Worm (Caenorhabditis elegans) whole organism, mixed stage, embryonic: ENCODE measurements around the gene R03D7.2.

Experiments
- elt-3 ChIP-seq: fragments of 150-350 bp; optimal IDR thresholded peaks from 2 replicates; lab custom pipeline; 2014; ENCODE audit warnings: missing biosample characterization, missing genetic modification characterization
- mls-2 ChIP-seq: sonication (generic microtip); optimal IDR thresholded peaks from 2 replicates; lab custom pipeline; 2016; ENCODE audit warnings: mild to moderate bottlenecking, missing genetic modification characterization, moderate library complexity, missing compliant biosample characterization
- nhr-12 ChIP-seq: fragments of 150-350 bp; optimal IDR thresholded peaks from 2 replicates; lab custom pipeline; 2014; ENCODE audit warnings: missing biosample characterization, missing genetic modification characterization
- nhr-28 ChIP-seq: fragments of 150-350 bp; optimal IDR thresholded peaks from 2 replicates; lab custom pipeline; 2014; ENCODE audit warnings: missing biosample characterization, missing genetic modification characterization
- pha-4 ChIP-seq: fragments of 150-350 bp; optimal IDR thresholded peaks from 2 replicates; lab custom pipeline; 2018; ENCODE audit warnings: missing biosample characterization, missing genetic modification reagents, missing genetic modification characterization
- tbx-8 ChIP-seq: fragments of 200-800 bp; sonication (Bioruptor generic); optimal IDR thresholded peaks from 2 replicates; lab custom pipeline; 2018; ENCODE audit warnings: mild to moderate bottlenecking, missing genetic modification characterization, moderate library complexity, missing compliant biosample characterization
- unc-39 ChIP-seq: fragments of 150-350 bp; optimal IDR thresholded peaks from 2 replicates; lab custom pipeline; 2014; ENCODE audit warnings: missing biosample characterization, missing genetic modification characterization

DNA sequence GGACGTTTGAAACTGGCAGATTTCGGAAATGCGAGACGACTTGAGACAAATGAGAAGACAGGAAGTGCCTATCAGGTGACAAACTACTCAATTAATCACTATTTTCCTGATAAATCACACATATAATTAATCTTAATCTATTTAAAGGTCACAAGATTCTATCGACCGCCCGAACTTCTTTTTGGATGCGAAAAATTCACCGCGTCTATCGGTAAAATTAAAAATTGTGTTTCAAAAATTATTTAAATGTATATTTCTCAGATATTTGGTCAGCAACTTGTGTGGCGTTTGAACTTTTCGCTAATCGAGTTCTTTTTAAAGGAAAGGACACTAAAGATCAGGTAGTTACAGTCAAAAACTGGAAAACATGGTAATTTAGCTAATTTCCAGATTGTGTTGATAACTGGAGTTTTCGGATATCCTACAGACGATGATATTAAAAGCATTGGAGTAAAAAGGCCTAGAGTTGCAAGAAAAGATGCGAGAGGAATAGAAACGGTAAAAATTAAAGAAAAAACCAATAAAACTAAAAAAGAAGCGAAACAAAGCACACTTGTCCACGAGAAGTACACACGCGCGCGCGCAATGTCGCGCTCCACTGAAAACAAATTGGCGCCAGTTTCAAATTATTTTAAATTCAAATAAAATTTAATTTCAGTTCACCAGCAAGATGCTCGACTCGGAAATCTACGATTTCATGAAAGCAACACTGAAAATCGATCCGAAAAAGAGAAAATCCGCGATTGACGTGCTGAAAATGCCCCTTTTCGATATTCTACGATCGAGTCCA is 13.4 kb upstream of the R03D7.2 start:
- TF ChIP-seq pha-4 (tag; lab: Kevin White, UChicago): no peak
- TF ChIP-seq tbx-8 (GFP tag; lab: Kevin White, UChicago): no peak
- no peak for TF ChIP-seq elt-3 (tag; lab: Kevin White, UChicago)
- no peak for TF ChIP-seq nhr-12 (tag; lab: Kevin White, UChicago)
- TF ChIP-seq unc-39 (tag; lab: Kevin White, UChicago): no peak
- TF ChIP-seq mls-2: no peak
- TF ChIP-seq nhr-28 (tag; lab: Kevin White, UChicago): no peak
